Worm (Caenorhabditis elegans): ENCODE data around the gene set-9.

set-9 gene

DNA sequence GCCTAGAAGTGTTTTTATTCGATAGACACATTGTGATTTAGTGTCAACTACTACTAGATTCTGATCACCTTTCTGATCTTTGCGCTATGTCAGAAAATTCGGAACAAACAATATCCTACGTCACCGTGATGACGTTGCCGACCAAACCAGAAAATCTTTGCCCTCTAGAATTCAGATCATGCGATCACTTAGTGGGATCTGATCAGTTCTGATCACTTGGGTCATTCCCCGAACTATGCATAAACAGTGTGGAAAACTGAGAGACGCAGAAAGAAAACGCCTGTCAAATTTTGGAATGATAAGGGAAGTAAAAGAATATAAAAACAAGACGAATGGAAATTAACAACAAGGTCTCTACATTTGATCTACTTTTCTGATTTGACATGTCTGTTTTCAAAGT lies 13.1 kb upstream of the set-9 start, which contains the start of gene F15E6.3 (continued):
- TF ChIP-seq F37D6.2 (tag; optimal IDR thresholded peaks at IDR 0.05), result no peak
- TF ChIP-seq unc-62 (GFP tag; optimal IDR thresholded peaks at IDR 0.05 in 1 of 2), result peak in 1 of 2 experiments; percentile 99
- no peak for TF ChIP-seq unc-62 (tag; optimal IDR thresholded peaks at IDR 0.05)
- peak; percentile 32 to 62 for TF ChIP-seq mdl-1 (tag; optimal IDR thresholded peaks at IDR 0.05)

DNA sequence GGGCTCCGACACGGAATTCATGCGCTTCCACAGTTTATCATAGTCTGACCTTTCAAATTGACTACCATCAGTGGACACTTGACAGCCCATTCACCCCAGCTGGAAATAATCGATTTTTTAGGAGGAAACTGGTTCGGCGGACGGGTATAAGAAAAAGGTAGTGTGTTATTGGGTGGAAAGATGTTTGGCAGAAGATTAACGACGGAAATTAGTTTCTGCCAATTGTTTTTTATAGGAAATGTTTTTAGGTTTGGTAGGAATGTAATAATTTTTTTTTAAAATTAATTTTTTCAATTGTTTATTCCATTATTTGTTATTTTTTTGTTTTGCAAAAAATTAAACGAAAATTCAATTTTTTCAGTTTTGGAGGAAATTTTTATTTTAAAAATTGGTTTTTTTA lies 8.7 kb upstream of the set-9 start, which contains the start of gene F15E6.9:
TSS of gene F15E6.9 (minus strand) at position 101 of the 400 bp plus-strand sequence.
- TF ChIP-seq spr-3 (GFP tag; optimal IDR thresholded peaks at IDR 0.05) (no peak), nhr-11 (tag; optimal IDR thresholded peaks at IDR 0.05) (no peak), nhr-25 (tag; optimal IDR thresholded peaks at IDR 0.05; ENCODE audit: borderline replicate concordance, insufficient read depth) (no peak), aha-1 (tag) (no peak), snpc-1.2 (GFP tag; IDR thresholded peaks at IDR 0.05) (no peak), lin-38 (GFP tag; IDR thresholded peaks at IDR 0.05) (no peak), F37D6.2 (tag; optimal IDR thresholded peaks at IDR 0.05) (no peak), cey-2 (tag; optimal IDR thresholded peaks at IDR 0.05; ENCODE audit: borderline replicate concordance, insufficient read depth) (no peak), nhr-41 (GFP tag; IDR thresholded peaks at IDR 0.05) (no peak), fkh-10 (GFP tag; optimal IDR thresholded peaks at IDR 0.05) (no peak), duxl-1 (tag; optimal IDR thresholded peaks at IDR 0.05; ENCODE audit: poor library complexity) (no peak), gei-8 (GFP tag; optimal IDR thresholded peaks at IDR 0.05) (no peak)

DNA sequence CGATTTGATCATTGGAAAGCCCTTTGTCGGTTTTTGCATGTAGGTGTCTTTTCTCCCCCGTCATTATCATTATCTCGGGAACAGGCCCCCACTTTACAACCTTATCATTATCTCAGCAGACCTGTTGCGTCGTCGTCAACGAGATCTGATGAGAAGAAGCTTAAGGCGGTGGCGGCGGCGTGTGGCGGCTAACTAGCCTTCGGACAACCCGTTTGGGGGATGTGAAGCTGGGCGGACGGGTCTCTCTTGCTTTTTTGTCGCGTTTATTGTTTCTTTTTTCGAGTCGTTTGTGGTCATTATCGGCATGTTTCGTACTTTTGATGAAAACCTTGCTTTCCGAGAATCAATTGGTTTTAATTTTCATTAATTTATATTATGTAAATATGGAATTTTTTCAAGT lies 7.7 kb upstream of the set-9 start:
- no peak for TF ChIP-seq lin-39 (tag; optimal IDR thresholded peaks at IDR 0.05)
- TF ChIP-seq ceh-44 (GFP tag; IDR thresholded peaks at IDR 0.05), result no peak
- no peak for TF ChIP-seq pqm-1 (tag; optimal IDR thresholded peaks at IDR 0.05)
- no peak for TF ChIP-seq nhr-76 (tag; optimal IDR thresholded peaks at IDR 0.05)
- no peak for TF ChIP-seq ceh-32 (tag; optimal IDR thresholded peaks at IDR 0.05; ENCODE audit: poor library complexity)
- peak; percentile 30 for TF ChIP-seq mxl-3 (GFP tag; optimal IDR thresholded peaks at IDR 0.05)
- no peak for TF ChIP-seq skn-1 (tag; optimal IDR thresholded peaks at IDR 0.05)
- TF ChIP-seq T26A8.4 (GFP tag; IDR thresholded peaks at IDR 0.05), result peak; percentile 64
- no peak for TF ChIP-seq dve-1 (tag; optimal IDR thresholded peaks at IDR 0.05; ENCODE audit: insufficient read depth)
- TF ChIP-seq nhr-102 (tag; optimal IDR thresholded peaks at IDR 0.05), result no peak
- TF ChIP-seq ceh-62 (tag; optimal IDR thresholded peaks at IDR 0.05), result no peak
- TF ChIP-seq mdl-1 (tag; optimal IDR thresholded peaks at IDR 0.05), result no peak
- TF ChIP-seq nhr-25 (tag; optimal IDR thresholded peaks at IDR 0.05; ENCODE audit: borderline replicate concordance, insufficient read depth), result no peak
- TF ChIP-seq set-16 (GFP tag; IDR thresholded peaks at IDR 0.05), result peak; percentile 34; the same call in 1 of the 2 replicates
- TF ChIP-seq zfp-2 (tag; optimal IDR thresholded peaks at IDR 0.05), result no peak
- TF ChIP-seq pha-4 (GFP tag; IDR thresholded peaks at IDR 0.05), result no peak
- TF ChIP-seq pha-4 (tag; optimal IDR thresholded peaks at IDR 0.05), result no peak
- TF ChIP-seq snpc-4 (tag; optimal IDR thresholded peaks at IDR 0.05), result no peak
- peak; percentile 79 for TF ChIP-seq aha-1 (tag)
- no peak for TF ChIP-seq cey-2 (tag; optimal IDR thresholded peaks at IDR 0.05; ENCODE audit: borderline replicate concordance, insufficient read depth)
- TF ChIP-seq attf-4 (tag; optimal IDR thresholded peaks at IDR 0.05), result no peak
- no peak for TF ChIP-seq spr-3 (GFP tag; optimal IDR thresholded peaks at IDR 0.05)
- TF ChIP-seq nhr-11 (tag; optimal IDR thresholded peaks at IDR 0.05), result no peak
- no peak for TF ChIP-seq dmd-8 (GFP tag; IDR thresholded peaks at IDR 0.05)
- TF ChIP-seq nhr-48 (tag; optimal IDR thresholded peaks at IDR 0.05), result peak; percentile 51
- peak; percentile 67 for TF ChIP-seq hlh-11 (tag; optimal IDR thresholded peaks at IDR 0.05)
- no peak for TF ChIP-seq fos-1 (tag; optimal IDR thresholded peaks at IDR 0.05)
- no peak for TF ChIP-seq ceh-28 (tag; optimal IDR thresholded peaks at IDR 0.05)
- TF ChIP-seq ces-1 (GFP tag; optimal IDR thresholded peaks at IDR 0.05), result no peak
- no peak for TF ChIP-seq D1046.2 (GFP tag; IDR thresholded peaks at IDR 0.05)
- no peak for TF ChIP-seq F49E8.2 (tag; optimal IDR thresholded peaks at IDR 0.05; ENCODE audit: borderline replicate concordance)
- no peak for TF ChIP-seq ceh-20 (GFP tag; IDR thresholded peaks at IDR 0.05)
- TF ChIP-seq daf-19 (GFP tag; conservative IDR thresholded peaks at IDR 0.05), result no peak
- no peak for TF ChIP-seq daf-12 (tag; optimal IDR thresholded peaks at IDR 0.05)
- no peak for TF ChIP-seq mdt-29 (GFP tag; IDR thresholded peaks at IDR 0.05)
- TF ChIP-seq dmd-6 (GFP tag; IDR thresholded peaks at IDR 0.05), result no peak
- no peak for TF ChIP-seq nhr-10 (tag; optimal IDR thresholded peaks at IDR 0.05)
- no peak for TF ChIP-seq ZK337.2 (GFP tag; IDR thresholded peaks at IDR 0.05)
